Fruit fly (Drosophila melanogaster) whole organism, pupa: ENCODE data around the gene CG6675.

ENCODE experiments used
- CG10348 ChIP-seq: fragments of 200-800 bp; sonication (Bioruptor generic); IDR thresholded peaks from 2 replicates; pipeline ENCODE4 v1.3.6; 2022; ENCODE audit warnings: missing biosample characterization, missing genetic modification characterization
- CG12605 ChIP-seq: fragments of 200-800 bp; sonication (Bioruptor generic); IDR thresholded peaks from 2 replicates; pipeline ENCODE4 v1.3.6; 2022; ENCODE audit warnings: missing biosample characterization, missing genetic modification characterization
- CG13204 ChIP-seq: fragments of 200-800 bp; sonication (Bioruptor generic); optimal IDR thresholded peaks from 2 replicates; lab custom pipeline; 2018; ENCODE audit warnings: missing biosample characterization, mild to moderate bottlenecking, missing genetic modification characterization, moderate library complexity
- CG14655 ChIP-seq: fragments of 200-800 bp; sonication (Bioruptor generic); optimal IDR thresholded peaks from 3 replicates; lab custom pipeline; 2017; ENCODE audit warnings: mild to moderate bottlenecking, missing biosample characterization, missing genetic modification reagents, missing genetic modification characterization
- CG15710 ChIP-seq: fragments of 200-800 bp; sonication (Bioruptor generic); optimal IDR thresholded peaks from 2 replicates; lab custom pipeline; 2018; ENCODE audit warnings: missing biosample characterization, mild to moderate bottlenecking, missing genetic modification characterization, moderate library complexity
- CG17806 ChIP-seq: fragments of 200-800 bp; sonication (Bioruptor generic); optimal IDR thresholded peaks from 2 replicates; lab custom pipeline; 2018; ENCODE audit warnings: missing biosample characterization, mild to moderate bottlenecking, missing genetic modification characterization, moderate library complexity
- CG32121 ChIP-seq: fragments of 200-800 bp; sonication (Bioruptor generic); IDR thresholded peaks from 2 replicates; pipeline ENCODE4 v1.3.6; 2022; ENCODE audit warnings: missing biosample characterization, missing genetic modification characterization
- CG34367 ChIP-seq: fragments of 200-800 bp; sonication (Bioruptor generic); optimal IDR thresholded peaks from 2 replicates; lab custom pipeline; 2018; ENCODE audit warnings: missing biosample characterization, mild to moderate bottlenecking, missing genetic modification characterization
- CG4496 ChIP-seq: fragments of 200-800 bp; sonication (Bioruptor generic); IDR thresholded peaks from 3 replicates; pipeline ENCODE4 v1.3.6; 2022; ENCODE audit warnings: missing biosample characterization, missing genetic modification characterization
- CG8159 ChIP-seq: fragments of 200-800 bp; sonication (Bioruptor generic); optimal IDR thresholded peaks from 3 replicates; lab custom pipeline; 2018; ENCODE audit warnings: missing biosample characterization, mild to moderate bottlenecking, missing genetic modification characterization, moderate library complexity
- CG8301 ChIP-seq: fragments of 200-800 bp; sonication (Bioruptor generic); optimal IDR thresholded peaks from 2 replicates; lab custom pipeline; 2018; ENCODE audit warnings: missing biosample characterization, mild to moderate bottlenecking, missing genetic modification characterization
- CG9948 ChIP-seq: fragments of 200-800 bp; sonication (Bioruptor generic); optimal IDR thresholded peaks from 2 replicates; lab custom pipeline; 2018; ENCODE audit warnings: missing biosample characterization, mild to moderate bottlenecking, missing genetic modification characterization, moderate library complexity
- D1 ChIP-seq: fragments of 200-800 bp; sonication (Bioruptor generic); optimal IDR thresholded peaks from 2 replicates; lab custom pipeline; 2018; ENCODE audit warnings: missing biosample characterization, mild to moderate bottlenecking, missing genetic modification characterization, moderate library complexity
- EcR ChIP-seq: fragments of 200-800 bp; sonication (Bioruptor generic); optimal IDR thresholded peaks from 3 replicates; lab custom pipeline; 2019; ENCODE audit warnings: missing biosample characterization, missing genetic modification characterization, mild to moderate bottlenecking, moderate library complexity, missing genetic modification reagents
- Ets98B ChIP-seq: fragments of 200-800 bp; sonication (Bioruptor generic); IDR thresholded peaks from 2 replicates; pipeline ENCODE4 v1.3.6; 2022; ENCODE audit warnings: missing biosample characterization, missing genetic modification characterization
- Pif1A ChIP-seq: fragments of 200-800 bp; sonication (Bioruptor generic); optimal IDR thresholded peaks from 3 replicates; lab custom pipeline; 2016; ENCODE audit warnings: missing biosample characterization, missing genetic modification characterization
- Pif1B ChIP-seq: fragments of 200-800 bp; sonication (Bioruptor generic); optimal IDR thresholded peaks from 3 replicates; lab custom pipeline; 2016; ENCODE audit warnings: missing biosample characterization, missing genetic modification characterization
- Snoo ChIP-seq: fragments of 200-800 bp; sonication (Bioruptor generic); optimal IDR thresholded peaks from 3 replicates; lab custom pipeline; 2017; ENCODE audit warnings: missing biosample characterization, mild to moderate bottlenecking, missing genetic modification characterization, inconsistent platforms
- fd96Ca ChIP-seq: fragments of 200-800 bp; sonication (Bioruptor generic); IDR thresholded peaks from 3 replicates; pipeline ENCODE4 v1.3.6; 2022; ENCODE audit warnings: missing biosample characterization, missing genetic modification characterization
- gl ChIP-seq: fragments of 200-800 bp; sonication (Bioruptor generic); optimal IDR thresholded peaks from 2 replicates; lab custom pipeline; 2018; ENCODE audit warnings: missing biosample characterization, mild to moderate bottlenecking, missing genetic modification characterization
- rn ChIP-seq: fragments of 200-800 bp; sonication (Bioruptor generic); IDR thresholded peaks from 2 replicates; pipeline ENCODE4 v1.3.6; 2022; ENCODE audit warnings: missing biosample characterization, missing genetic modification characterization

The CG6675 gene

DNA sequence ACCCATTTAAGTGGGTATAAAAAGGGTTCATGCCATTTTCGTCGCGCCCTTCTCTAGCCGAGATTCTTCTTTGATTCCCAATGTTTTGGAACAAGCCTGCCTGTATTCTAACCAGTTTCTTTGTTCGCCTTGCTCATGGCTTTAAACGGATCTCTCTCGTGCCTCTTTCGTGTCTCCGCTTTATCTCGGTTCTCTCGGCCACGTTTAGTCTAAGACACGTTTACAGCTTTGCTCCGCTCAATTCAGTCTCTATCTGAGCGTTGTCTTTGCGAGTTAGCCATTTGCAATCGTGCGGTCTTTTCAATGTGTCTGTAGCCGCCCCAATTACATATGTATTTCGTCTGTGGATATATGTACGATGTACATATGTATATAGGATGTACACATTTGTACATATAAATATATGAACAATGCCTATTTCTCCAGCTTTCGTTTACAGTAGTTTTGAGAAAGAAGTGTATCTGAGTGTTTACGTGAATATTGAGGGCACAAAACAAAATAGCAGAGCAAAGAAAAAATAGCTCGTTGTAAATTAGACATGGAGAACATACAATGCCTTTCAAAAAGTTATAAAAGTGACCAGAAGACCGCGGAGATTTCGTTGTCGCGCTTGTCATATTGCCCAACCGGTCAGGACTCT is 25.4 kb downstream of the CG6675 start:
- no peak for TF ChIP-seq CG10348 (GFP tag; lab: Robert Waterston, UW)
- TF ChIP-seq Pif1B (GFP tag; lab: Kevin White, UChicago) = peak; percentile 12
- TF ChIP-seq CG13204 (GFP tag; lab: Kevin White, UChicago) = no peak
- TF ChIP-seq EcR (GFP tag; lab: Kevin White, UChicago) = peak; percentile 57
- no peak for TF ChIP-seq rn (GFP tag; lab: Robert Waterston, UW)

DNA sequence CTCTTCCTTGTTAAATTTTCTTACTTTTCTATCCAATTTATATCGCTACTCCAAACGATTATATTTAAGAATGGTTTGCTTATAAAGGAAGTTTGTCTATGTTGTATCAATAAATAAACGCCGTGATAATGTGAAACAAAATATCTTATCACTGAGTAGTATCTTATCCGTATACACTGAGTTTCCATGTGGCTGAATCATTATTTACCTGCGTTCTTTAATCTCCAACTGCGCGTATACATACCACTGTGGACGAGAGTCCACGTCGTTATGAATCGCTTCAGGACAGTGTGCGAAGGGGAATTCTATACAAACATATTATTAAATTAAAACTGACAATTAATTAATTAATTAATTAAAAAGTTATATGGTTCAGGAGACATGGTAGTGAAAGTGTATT is 30.6 kb downstream of the CG6675 start:
- TF ChIP-seq D1 (tag; lab: Kevin White, UChicago) (peak; percentile 15), CG13204 (GFP tag; lab: Kevin White, UChicago) (no peak)
- TF ChIP-seq, all 21 proteins: peak for 1

DNA sequence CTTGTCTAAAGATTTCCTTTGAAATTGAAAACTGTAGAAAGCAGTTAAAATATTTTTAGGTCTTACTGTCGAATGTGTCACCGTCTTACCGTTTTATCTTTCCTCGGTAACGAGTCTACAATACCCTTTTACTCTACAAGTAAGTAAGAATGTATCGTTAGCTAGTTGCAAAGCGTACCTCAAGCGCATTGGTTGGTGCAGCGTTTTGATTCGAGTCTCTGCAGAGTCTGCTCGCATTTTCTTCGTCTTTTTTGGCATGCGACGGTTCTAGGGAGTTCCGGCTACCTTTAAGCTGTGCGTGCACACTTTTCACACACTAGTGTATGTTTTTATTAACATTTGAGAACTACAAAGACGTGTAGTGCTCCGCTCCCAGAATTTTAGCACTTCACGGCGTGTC is 31.2 kb downstream of the CG6675 start:
- TF ChIP-seq gl (tag; lab: Kevin White, UChicago) = no peak
- no peak for TF ChIP-seq D1 (tag; lab: Kevin White, UChicago)
- TF ChIP-seq CG13204 (GFP tag; lab: Kevin White, UChicago) = no peak
- no peak for TF ChIP-seq CG12605 (GFP tag; lab: Robert Waterston, UW)
- TF ChIP-seq fd96Ca (GFP tag; lab: Robert Waterston, UW) = no peak
- no peak for TF ChIP-seq CG14655
- no peak for TF ChIP-seq CG4496 (GFP tag; lab: Robert Waterston, UW)
- no peak for TF ChIP-seq Pif1B (GFP tag; lab: Kevin White, UChicago)
- TF ChIP-seq Snoo (tag; lab: Kevin White, UChicago) = no peak
- no peak for TF ChIP-seq CG17806 (tag; lab: Kevin White, UChicago)
- no peak for TF ChIP-seq CG34367 (tag; lab: Kevin White, UChicago)
- no peak for TF ChIP-seq CG8301
- TF ChIP-seq CG10348 (GFP tag; lab: Robert Waterston, UW) = no peak
- TF ChIP-seq Pif1A = no peak
- no peak for TF ChIP-seq CG32121 (GFP tag; lab: Robert Waterston, UW)
- no peak for TF ChIP-seq CG9948
- no peak for TF ChIP-seq Ets98B (GFP tag; lab: Robert Waterston, UW)
- no peak for TF ChIP-seq CG15710
- no peak for TF ChIP-seq rn (GFP tag; lab: Robert Waterston, UW)

DNA sequence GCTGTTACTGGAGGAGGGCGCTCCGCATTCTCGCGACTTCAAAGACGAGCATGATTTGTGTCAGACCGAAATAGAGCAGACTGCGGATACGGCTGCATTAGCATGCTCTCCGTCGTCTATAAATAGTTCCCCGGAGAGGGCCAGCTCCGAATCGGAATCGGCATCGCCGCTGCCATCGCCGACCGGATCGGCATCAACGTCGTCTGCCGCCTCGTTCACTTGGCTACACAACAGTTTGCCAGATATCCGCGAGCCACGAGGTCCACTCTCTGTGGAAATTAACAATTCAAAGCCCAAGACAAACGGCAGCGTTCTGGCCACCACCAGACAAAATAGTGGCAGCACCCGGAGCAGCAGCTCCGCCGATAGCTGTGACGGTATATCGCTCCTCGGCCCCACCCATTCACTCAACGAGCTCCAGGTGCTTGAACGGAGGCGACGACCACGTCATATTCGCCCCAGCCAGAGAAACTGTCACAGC is 34.0 kb downstream of the CG6675 start:
- no peak for TF ChIP-seq CG15710

DNA sequence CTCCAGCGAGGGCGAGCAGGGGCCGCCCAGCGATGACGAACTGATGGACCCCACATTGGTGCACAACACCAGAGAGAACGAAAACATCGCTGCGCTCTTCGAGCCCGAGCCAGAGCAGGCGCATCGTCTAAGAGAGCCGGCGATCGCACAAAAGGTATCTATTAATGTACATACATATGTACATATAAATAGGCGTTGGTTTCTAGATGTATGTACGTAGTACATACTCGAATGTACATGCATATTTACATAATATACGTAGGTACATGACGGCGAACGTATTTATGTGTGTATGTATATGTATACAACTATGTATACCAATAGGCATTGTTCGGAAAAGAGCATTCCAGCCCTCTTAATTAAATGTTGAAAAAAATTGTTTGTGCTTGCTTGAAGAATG is 35.4 kb downstream of the CG6675 start:
- TF ChIP-seq CG32121 (GFP tag; lab: Robert Waterston, UW) (no peak), Pif1B (GFP tag; lab: Kevin White, UChicago) (no peak), CG9948 (no peak), CG17806 (tag; lab: Kevin White, UChicago) (no peak), CG12605 (GFP tag; lab: Robert Waterston, UW) (no peak), Ets98B (GFP tag; lab: Robert Waterston, UW) (peak; percentile 5; the same call in 1 of the 2 replicates), CG8159 (tag; lab: Kevin White, UChicago) (no peak)

DNA sequence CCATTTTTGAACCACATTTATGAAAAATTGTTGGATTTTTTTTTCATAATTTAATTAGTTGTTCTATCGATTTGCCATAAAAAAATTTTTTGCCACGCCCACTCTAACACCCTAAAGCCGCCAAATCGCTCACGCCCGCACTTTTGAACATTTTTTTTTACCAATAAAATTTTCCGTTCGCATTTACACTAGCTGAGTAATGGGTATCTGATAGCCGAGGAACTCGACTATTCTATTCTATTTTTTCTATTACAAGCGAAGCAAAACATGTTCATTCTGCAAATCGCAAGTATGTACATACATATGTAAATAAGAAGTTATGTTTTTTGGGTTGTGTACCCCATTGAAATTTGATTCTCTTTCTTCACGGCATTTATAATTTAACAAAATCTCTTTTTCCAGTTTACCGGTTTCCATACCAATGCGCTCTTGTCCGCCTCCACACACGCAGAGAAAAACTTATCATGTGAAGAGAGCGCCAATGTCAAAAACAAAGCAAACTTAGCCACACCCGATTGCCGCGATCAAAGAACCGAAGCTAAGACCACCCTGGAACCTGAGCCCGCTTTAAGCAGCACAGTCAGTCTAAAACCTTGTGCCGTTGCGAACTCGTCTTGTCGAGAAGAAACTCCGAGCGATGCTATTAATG is 36.6 kb downstream of the CG6675 start:
- peak; percentile 26; the same call in 1 of the 2 replicates for TF ChIP-seq CG12605 (GFP tag; lab: Robert Waterston, UW)
- TF ChIP-seq CG13204 (GFP tag; lab: Kevin White, UChicago) = no peak
- TF ChIP-seq CG10348 (GFP tag; lab: Robert Waterston, UW) = no peak
- no peak for TF ChIP-seq CG8301

DNA sequence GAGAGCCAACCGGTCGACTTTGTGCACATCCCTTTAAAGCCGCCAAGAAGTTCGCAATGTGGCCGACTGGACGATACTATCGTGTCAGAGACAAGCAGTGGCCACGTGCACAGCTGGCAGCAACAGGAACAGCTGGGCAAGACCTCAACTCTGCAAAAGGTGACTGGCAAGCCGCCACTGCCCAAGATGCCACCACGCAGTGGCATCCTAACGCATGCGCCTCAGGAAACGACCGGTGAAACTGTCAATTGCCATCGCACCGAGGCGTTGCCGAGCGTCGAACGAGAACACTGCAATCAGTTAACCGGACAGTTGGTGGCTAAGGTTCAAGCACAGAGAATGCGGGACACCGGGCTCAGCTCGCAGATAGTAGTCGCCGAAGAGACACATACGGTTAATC is 37.5 kb downstream of the CG6675 start:
- no peak for TF ChIP-seq CG10348 (GFP tag; lab: Robert Waterston, UW)
- TF ChIP-seq CG8159 (tag; lab: Kevin White, UChicago) = no peak
- no peak for TF ChIP-seq CG17806 (tag; lab: Kevin White, UChicago)
- no peak for TF ChIP-seq D1 (tag; lab: Kevin White, UChicago)
- no peak for TF ChIP-seq CG4496 (GFP tag; lab: Robert Waterston, UW)
